Worm (Caenorhabditis elegans): ENCODE measurements around the gene twk-45.

ce11 chrIII:2811410-2811809, 9.7 kb upstream of the twk-45 start:
- TF ChIP-seq eyg-1 (tag; optimal IDR thresholded peaks at IDR 0.05) (no peak), tbx-7 (tag; optimal IDR thresholded peaks at IDR 0.05) (no peak), pha-4 (tag; optimal IDR thresholded peaks at IDR 0.05) (no peak), odd-2 (tag; optimal IDR thresholded peaks at IDR 0.05) (no peak), fkh-10 (GFP tag; optimal IDR thresholded peaks at IDR 0.05) (no peak), nhr-232 (tag; optimal IDR thresholded peaks at IDR 0.05) (no peak), ceh-14 (tag; optimal IDR thresholded peaks at IDR 0.05) (no peak), ceh-34 (tag; optimal IDR thresholded peaks at IDR 0.05) (no peak), unc-3 (GFP tag; conservative IDR thresholded peaks at IDR 0.05) (no peak), unc-3 (tag; optimal IDR thresholded peaks at IDR 0.05) (no peak), dve-1 (tag; optimal IDR thresholded peaks at IDR 0.05) (no peak), hlh-30 (tag; optimal IDR thresholded peaks at IDR 0.05; ENCODE audit: insufficient read depth) (no peak), pha-2 (tag; optimal IDR thresholded peaks at IDR 0.05) (no peak), lim-6 (tag; optimal IDR thresholded peaks at IDR 0.05) (no peak), ama-1 (optimal IDR thresholded peaks at IDR 0.05) (no peak)
